Fruit fly (Drosophila melanogaster) whole organism, embryonic: ENCODE results near the gene Tailor.
A peak's percentile ranks its signal among the peaks of the same experiment; 100 is the strongest.

Experiments used
- Abd-B ChIP-seq: fragments of 200-800 bp; sonication (Bioruptor generic); optimal IDR thresholded peaks from 2 replicates; lab custom pipeline; 2018; ENCODE audit warnings: missing biosample characterization, mild to moderate bottlenecking, missing genetic modification characterization, moderate library complexity
- CG13296 ChIP-seq: fragments of 200-800 bp; sonication (Bioruptor generic); optimal IDR thresholded peaks from 3 replicates; lab custom pipeline; 2018; ENCODE audit warnings: missing biosample characterization, mild to moderate bottlenecking, missing genetic modification characterization
- CG15011 ChIP-seq: fragments of 200-800 bp; sonication (Bioruptor generic); optimal IDR thresholded peaks from 3 replicates; lab custom pipeline; 2018; ENCODE audit warnings: missing biosample characterization, mild to moderate bottlenecking, missing genetic modification characterization
- CG15696 ChIP-seq: fragments of 200-800 bp; sonication (Bioruptor generic); optimal IDR thresholded peaks from 2 replicates; lab custom pipeline; 2019; ENCODE audit warnings: missing biosample characterization, mild to moderate bottlenecking, missing genetic modification characterization, moderate library complexity
- CG18599 ChIP-seq: fragments of 200-800 bp; sonication (Bioruptor generic); optimal IDR thresholded peaks from 3 replicates; lab custom pipeline; 2017; ENCODE audit warnings: missing biosample characterization, missing genetic modification characterization, mild to moderate bottlenecking, moderate library complexity, missing genetic modification reagents
- CG2875 ChIP-seq: fragments of 200-800 bp; sonication (Bioruptor generic); optimal IDR thresholded peaks from 2 replicates; lab custom pipeline; 2017; ENCODE audit warnings: missing biosample characterization, mild to moderate bottlenecking, missing genetic modification characterization, missing genetic modification reagents
- CG30403 ChIP-seq: fragments of 200-800 bp; sonication (Bioruptor generic); optimal IDR thresholded peaks from 3 replicates; lab custom pipeline; 2016; ENCODE audit warnings: missing biosample characterization, missing genetic modification characterization
- CG33213 ChIP-seq: fragments of 200-800 bp; sonication (Bioruptor generic); optimal IDR thresholded peaks from 3 replicates; lab custom pipeline; 2016; ENCODE audit warnings: missing biosample characterization, missing genetic modification characterization
- CG3407 ChIP-seq: fragments of 200-800 bp; sonication (Bioruptor generic); optimal IDR thresholded peaks from 2 replicates; lab custom pipeline; 2018; ENCODE audit warnings: missing biosample characterization, mild to moderate bottlenecking, missing genetic modification characterization
- CG4424 ChIP-seq: fragments of 200-800 bp; sonication (Bioruptor generic); optimal IDR thresholded peaks from 3 replicates; lab custom pipeline; 2016; ENCODE audit warnings: missing biosample characterization, missing genetic modification characterization
- CG6683 ChIP-seq: fragments of 200-800 bp; sonication (Bioruptor generic); optimal IDR thresholded peaks from 2 replicates; lab custom pipeline; 2017; ENCODE audit warnings: missing biosample characterization, mild to moderate bottlenecking, missing genetic modification characterization, missing genetic modification reagents
- CG6765 ChIP-seq: fragments of 200-800 bp; sonication (Bioruptor generic); optimal IDR thresholded peaks from 3 replicates; lab custom pipeline; 2017; ENCODE audit warnings: missing biosample characterization, mild to moderate bottlenecking, missing genetic modification characterization
- CG7372 ChIP-seq: fragments of 200-800 bp; sonication (Bioruptor generic); IDR thresholded peaks from 2 replicates; pipeline ENCODE4 v1.3.6; 2022; ENCODE audit warnings: missing biosample characterization, missing genetic modification characterization
- CG8089 ChIP-seq: fragments of 200-800 bp; sonication (Bioruptor generic); optimal IDR thresholded peaks from 3 replicates; lab custom pipeline; 2016; ENCODE audit warnings: missing biosample characterization, missing genetic modification characterization
- CG8388 ChIP-seq: fragments of 200-800 bp; sonication (Bioruptor generic); optimal IDR thresholded peaks from 2 replicates; lab custom pipeline; 2019; ENCODE audit warnings: missing biosample characterization, mild to moderate bottlenecking, missing genetic modification characterization, moderate library complexity
- CG8478 ChIP-seq: fragments of >200 bp; optimal IDR thresholded peaks from 2 replicates; lab custom pipeline; 2018
- CoRest ChIP-seq: fragments of 200-800 bp; sonication (Bioruptor generic); optimal IDR thresholded peaks from 3 replicates; lab custom pipeline; 2018; ENCODE audit warnings: missing biosample characterization, mild to moderate bottlenecking, missing genetic modification characterization, moderate library complexity
- CrebB ChIP-seq: fragments of 200-800 bp; sonication (Bioruptor generic); optimal IDR thresholded peaks from 3 replicates; lab custom pipeline; 2018; ENCODE audit warnings: missing biosample characterization, mild to moderate bottlenecking, missing genetic modification characterization
- Dip3 ChIP-seq: fragments of 200-800 bp; sonication (Bioruptor generic); optimal IDR thresholded peaks from 3 replicates; lab custom pipeline; 2016; ENCODE audit warnings: missing biosample characterization, missing genetic modification characterization
- Dref ChIP-seq: fragments of 200-800 bp; sonication (Bioruptor generic); IDR thresholded peaks from 2 replicates; pipeline ENCODE4 v1.3.6; 2022; ENCODE audit warnings: missing biosample characterization, missing genetic modification characterization
- Drgx ChIP-seq: fragments of 200-800 bp; sonication (Bioruptor generic); IDR thresholded peaks from 2 replicates; pipeline ENCODE4 v1.3.6; 2022; ENCODE audit warnings: missing biosample characterization, missing genetic modification characterization
- Fer1 ChIP-seq: fragments of 200-800 bp; sonication (Bioruptor generic); optimal IDR thresholded peaks from 2 replicates; lab custom pipeline; 2017; ENCODE audit warnings: missing biosample characterization, mild to moderate bottlenecking, missing genetic modification characterization
- Hand ChIP-seq: fragments of 200-800 bp; sonication (Bioruptor generic); optimal IDR thresholded peaks from 2 replicates; lab custom pipeline; 2017; ENCODE audit warnings: mild to moderate bottlenecking, missing biosample characterization, missing genetic modification reagents, missing genetic modification characterization
- MBD-R2 ChIP-seq: fragments of 200-800 bp; sonication (Bioruptor generic); IDR thresholded peaks from 2 replicates; pipeline ENCODE4 v1.3.6; 2022; ENCODE audit warnings: missing biosample characterization, missing genetic modification characterization
- Ssrp ChIP-seq: fragments of 200-800 bp; sonication (Bioruptor generic); optimal IDR thresholded peaks from 2 replicates; lab custom pipeline; 2018; ENCODE audit warnings: missing biosample characterization, mild to moderate bottlenecking, missing genetic modification characterization, moderate library complexity
- ara ChIP-seq: fragments of 200-800 bp; sonication (Bioruptor generic); IDR thresholded peaks from 2 replicates; pipeline ENCODE4 v1.3.6; 2022; ENCODE audit warnings: missing biosample characterization, missing genetic modification characterization
- bsh ChIP-seq, 2 experiments: fragments of 200-800 bp; sonication (Bioruptor generic); optimal IDR thresholded peaks; 2 replicates each; lab custom pipeline; 2017 to 2018; ENCODE audit warnings: mild to moderate bottlenecking in 2 of 2, missing biosample characterization in 2 of 2, missing genetic modification characterization in 2 of 2, moderate library complexity in 1 of 2
- cg ChIP-seq: fragments of 200-800 bp; sonication (Bioruptor generic); optimal IDR thresholded peaks from 3 replicates; lab custom pipeline; 2019; ENCODE audit warnings: missing biosample characterization, mild to moderate bottlenecking, missing genetic modification characterization, moderate library complexity
- chif ChIP-seq, 2 experiments: fragments of 200-800 bp; sonication (Bioruptor generic); optimal IDR thresholded peaks; 3 replicates each; lab custom pipeline; 2016; ENCODE audit warnings: missing biosample characterization in 2 of 2, missing genetic modification characterization in 2 of 2
- crc ChIP-seq: fragments of 200-800 bp; sonication (Bioruptor generic); optimal IDR thresholded peaks from 2 replicates; lab custom pipeline; 2016; ENCODE audit warnings: missing biosample characterization, missing genetic modification characterization
- croc ChIP-seq: fragments of 200-800 bp; sonication (Bioruptor generic); conservative IDR thresholded peaks from 3 replicates; pipeline ENCODE4 v1.3.6; 2022; ENCODE audit warnings: missing biosample characterization, missing genetic modification characterization
- danr ChIP-seq: fragments of 200-800 bp; sonication (Bioruptor generic); IDR thresholded peaks from 2 replicates; pipeline ENCODE4 v1.3.6; 2022; ENCODE audit warnings: missing biosample characterization, missing genetic modification characterization
- disco-r ChIP-seq: fragments of 200-800 bp; sonication (Bioruptor generic); optimal IDR thresholded peaks from 2 replicates; lab custom pipeline; 2016; ENCODE audit warnings: missing biosample characterization, missing genetic modification characterization
- gce ChIP-seq: fragments of 200-800 bp; sonication (Bioruptor generic); IDR thresholded peaks from 3 replicates; pipeline ENCODE4 v1.3.6; 2022; ENCODE audit warnings: missing biosample characterization, missing genetic modification characterization
- gt ChIP-seq: fragments of 200-800 bp; sonication (Bioruptor generic); IDR thresholded peaks from 2 replicates; pipeline ENCODE4 v1.3.6; 2022; ENCODE audit warnings: missing biosample characterization, missing genetic modification characterization
- hkb ChIP-seq, 2 experiments: fragments of 200-800 bp in 1 of 2; fragments of >200 bp in 1 of 2; sonication (Bioruptor generic) in 1 of 2; IDR thresholded peaks in 1 of 2; optimal IDR thresholded peaks in 1 of 2; 2 replicates each; pipeline versions ENCODE4 v1.3.6 to Lab custom; 2017 to 2022; ENCODE audit warnings: missing biosample characterization in 1 of 2, missing genetic modification characterization in 1 of 2
- lab ChIP-seq: fragments of 200-800 bp; sonication (Bioruptor generic); optimal IDR thresholded peaks from 3 replicates; lab custom pipeline; 2017; ENCODE audit warnings: missing biosample characterization, missing genetic modification characterization, mild to moderate bottlenecking, moderate library complexity, missing genetic modification reagents
- lmd ChIP-seq: fragments of 200-800 bp; sonication (Bioruptor generic); IDR thresholded peaks from 2 replicates; pipeline ENCODE4 v1.3.6; 2022; ENCODE audit warnings: missing biosample characterization, missing genetic modification characterization
- mld ChIP-seq: fragments of 200-800 bp; sonication (Bioruptor generic); IDR thresholded peaks from 3 replicates; pipeline ENCODE4 v1.3.6; 2022; ENCODE audit warnings: missing biosample characterization, missing genetic modification characterization; ENCODE audit not compliant: partially characterized antibody
- nom ChIP-seq: fragments of 200-800 bp; sonication (Bioruptor generic); optimal IDR thresholded peaks from 2 replicates; lab custom pipeline; 2017; ENCODE audit warnings: missing biosample characterization, missing genetic modification characterization, mild to moderate bottlenecking, moderate library complexity, missing genetic modification reagents
- pho ChIP-seq: fragments of 200-800 bp; sonication (Bioruptor generic); optimal IDR thresholded peaks from 2 replicates; lab custom pipeline; 2016; ENCODE audit warnings: missing biosample characterization, missing genetic modification characterization
- prd ChIP-seq, 3 experiments: fragments of >200 bp in 2 of 3; fragments of 200-800 bp in 1 of 3; sonication (Bioruptor generic) in 1 of 3; optimal IDR thresholded peaks in 2 of 3; IDR thresholded peaks in 1 of 3; 2 replicates in 2 of 3; 3 replicates in 1 of 3; pipeline versions ENCODE4 v1.3.6 to Lab custom; 2017 to 2022; ENCODE audit warnings: missing biosample characterization in 1 of 3, missing genetic modification characterization in 1 of 3
- pros ChIP-seq: fragments of 200-800 bp; sonication (Bioruptor generic); optimal IDR thresholded peaks from 3 replicates; lab custom pipeline; 2019; ENCODE audit warnings: missing biosample characterization, mild to moderate bottlenecking, missing genetic modification characterization, moderate library complexity
- schlank ChIP-seq: fragments of 200-800 bp; sonication (Bioruptor generic); optimal IDR thresholded peaks from 2 replicates; lab custom pipeline; 2018; ENCODE audit warnings: missing biosample characterization, mild to moderate bottlenecking, missing genetic modification characterization
- sens ChIP-seq: fragments of 200-800 bp; sonication (Bioruptor generic); peaks from one replicate; lab custom pipeline; 2016; ENCODE audit warnings: missing biosample characterization, missing genetic modification characterization
- slou ChIP-seq: fragments of 200-800 bp; sonication (Bioruptor generic); optimal IDR thresholded peaks from 3 replicates; lab custom pipeline; 2016; ENCODE audit warnings: missing biosample characterization, missing genetic modification characterization
- slp2 ChIP-seq: fragments of 200-800 bp; sonication (Bioruptor generic); optimal IDR thresholded peaks from 2 replicates; lab custom pipeline; 2016; ENCODE audit warnings: missing biosample characterization, missing genetic modification characterization
- so ChIP-seq: fragments of 200-800 bp; sonication (Bioruptor generic); IDR thresholded peaks from 3 replicates; pipeline ENCODE4 v1.3.6; 2022; ENCODE audit warnings: missing biosample characterization, missing genetic modification characterization
- trem ChIP-seq: fragments of 200-800 bp; optimal IDR thresholded peaks from 3 replicates; lab custom pipeline; 2019; ENCODE audit warnings: missing biosample characterization, mild to moderate bottlenecking, missing genetic modification characterization, moderate library complexity

Gene Tailor

DNA sequence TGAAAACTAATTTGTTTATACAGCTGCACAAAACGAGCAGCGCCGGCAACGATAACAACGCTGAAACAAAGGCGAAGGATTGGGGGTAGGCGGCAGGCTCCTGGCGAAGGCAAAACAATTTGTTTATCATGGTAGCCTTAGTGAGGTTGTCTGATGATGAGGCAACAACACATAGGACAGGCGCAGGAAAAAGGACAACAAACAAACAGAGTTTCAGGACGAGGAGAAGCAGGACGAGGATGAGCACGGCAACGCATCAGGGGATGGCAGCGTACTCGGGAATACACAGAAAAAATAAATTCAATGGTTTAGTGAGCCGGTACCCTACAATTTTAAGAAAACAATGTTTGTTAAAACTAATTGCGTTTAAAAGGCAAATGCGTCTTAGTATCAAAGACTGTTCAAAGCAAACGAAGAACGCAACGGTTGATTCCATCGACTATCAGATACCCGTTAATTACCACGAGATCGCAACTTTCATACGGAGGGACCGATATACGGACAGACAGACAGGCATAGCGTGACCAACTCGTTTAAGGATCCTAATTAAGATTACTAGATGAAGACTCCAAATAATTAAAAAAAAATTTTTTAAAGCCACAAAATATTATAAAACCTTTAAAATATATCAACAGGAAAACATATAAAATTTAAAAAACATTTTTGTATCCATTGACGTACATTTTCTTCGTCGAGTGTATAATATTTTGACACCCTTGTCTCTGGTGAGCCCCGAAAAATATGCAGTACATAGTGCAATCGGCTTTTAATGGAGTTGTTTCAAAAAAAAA lies 49.0 kb upstream of the Tailor start (continued):
- no peak for TF ChIP-seq cg
- TF ChIP-seq Dip3 (GFP tag; lab: Kevin White, UChicago) = no peak
- peak; percentile 42 for TF ChIP-seq CG15696
- TF ChIP-seq bsh (GFP tag; optimal IDR thresholded peaks at IDR 0.05; lab: Kevin White, UChicago) = no peak
- TF ChIP-seq croc (GFP tag; lab: Robert Waterston, UW) = no peak
- no peak for TF ChIP-seq gt (GFP tag; lab: Robert Waterston, UW)
- TF ChIP-seq trem = no peak
- no peak for TF ChIP-seq CG2875
- TF ChIP-seq slp2 (GFP tag; lab: Kevin White, UChicago) = no peak
- peak; percentile 6 for TF ChIP-seq pros (GFP tag; lab: Kevin White, UChicago)
- TF ChIP-seq pho (GFP tag; lab: Kevin White, UChicago) = no peak
- no peak for TF ChIP-seq ara (GFP tag; lab: Robert Waterston, UW)
- no peak for TF ChIP-seq crc
- TF ChIP-seq CG33213 (GFP tag; lab: Kevin White, UChicago) = no peak
- no peak for TF ChIP-seq CG7372
- no peak for TF ChIP-seq lab (GFP tag; lab: Kevin White, UChicago)
- TF ChIP-seq CG6683 = no peak
- no peak for TF ChIP-seq disco-r (GFP tag; lab: Kevin White, UChicago)
- no peak for TF ChIP-seq CrebB (tag; lab: Kevin White, UChicago)
- TF ChIP-seq CG18599 (GFP tag; lab: Kevin White, UChicago) = no peak
- TF ChIP-seq Abd-B = no peak
- TF ChIP-seq hkb (optimal IDR thresholded peaks at IDR 0.05; lab: Kevin White, UChicago) = no peak
- TF ChIP-seq hkb (GFP tag; IDR thresholded peaks at IDR 0.05; lab: Robert Waterston, UW) = no peak
- no peak for TF ChIP-seq MBD-R2 (GFP tag; lab: Robert Waterston, UW)
- no peak for TF ChIP-seq Fer1 (GFP tag; lab: Kevin White, UChicago)
- no peak for TF ChIP-seq CG6765 (GFP tag; lab: Kevin White, UChicago)
- no peak for TF ChIP-seq CG3407
- TF ChIP-seq Dref (GFP tag; lab: Robert Waterston, UW) = no peak
- TF ChIP-seq so (GFP tag; lab: Robert Waterston, UW) = no peak
- TF ChIP-seq CG15011 (GFP tag; lab: Kevin White, UChicago) = no peak
- TF ChIP-seq schlank (tag; lab: Kevin White, UChicago) = no peak
- TF ChIP-seq prd (optimal IDR thresholded peaks at IDR 0.05; lab: Kevin White, UChicago) = no peak
- TF ChIP-seq prd (GFP tag; IDR thresholded peaks at IDR 0.05; lab: Robert Waterston, UW) = peak; percentile 14; the same call in 1 of the 3 replicates
- no peak for TF ChIP-seq gce (GFP tag; lab: Robert Waterston, UW)
- TF ChIP-seq CG8388 (GFP tag; lab: Kevin White, UChicago) = no peak
- TF ChIP-seq lmd (GFP tag; lab: Robert Waterston, UW) = no peak
- TF ChIP-seq CG8478 (lab: Kevin White, UChicago) = no peak
- no peak for TF ChIP-seq chif (GFP tag; optimal IDR thresholded peaks at IDR 0.05; lab: Kevin White, UChicago)
- TF ChIP-seq sens (GFP tag; lab: Kevin White, UChicago) = peak; percentile 80
- TF ChIP-seq CG8089 (GFP tag; lab: Kevin White, UChicago) = no peak
- no peak for TF ChIP-seq CoRest (tag; lab: Kevin White, UChicago)
- no peak for TF ChIP-seq Drgx (GFP tag; lab: Robert Waterston, UW)
- TF ChIP-seq Ssrp (tag; lab: Kevin White, UChicago) = peak; percentile 3
- TF ChIP-seq CG13296 (GFP tag; lab: Kevin White, UChicago) = no peak
- no peak for TF ChIP-seq CG4424 (GFP tag; lab: Kevin White, UChicago)
- no peak for TF ChIP-seq Hand (GFP tag; lab: Kevin White, UChicago)
- no peak for TF ChIP-seq mld (GFP tag; lab: Robert Waterston, UW)
- peak; percentile 10 for TF ChIP-seq CG30403 (GFP tag; lab: Kevin White, UChicago)
- TF ChIP-seq slou (GFP tag; lab: Kevin White, UChicago) = no peak
- no peak for TF ChIP-seq danr (GFP tag; lab: Robert Waterston, UW)
- TF ChIP-seq nom (GFP tag; lab: Kevin White, UChicago) = no peak
